Fruit fly (Drosophila melanogaster) whole organism, embryonic: ENCODE data around the gene CG7564.

Experiments
- Bgb ChIP-seq: fragments of 200-800 bp; sonication (Bioruptor generic); IDR thresholded peaks from 2 replicates; pipeline ENCODE4 v1.3.6; 2022; ENCODE audit warnings: missing biosample characterization, missing genetic modification characterization; ENCODE audit not compliant: partially characterized antibody
- CG10147 ChIP-seq: fragments of 200-800 bp; sonication (Bioruptor generic); optimal IDR thresholded peaks from 2 replicates; lab custom pipeline; 2019; ENCODE audit warnings: missing biosample characterization, mild to moderate bottlenecking, missing genetic modification characterization, moderate library complexity
- CG1024 ChIP-seq: fragments of 200-800 bp; sonication (Bioruptor generic); IDR thresholded peaks from 2 replicates; pipeline ENCODE4 v1.3.6; 2022; ENCODE audit warnings: missing biosample characterization, missing genetic modification characterization
- CG12769 ChIP-seq: fragments of 200-800 bp; sonication (Bioruptor generic); optimal IDR thresholded peaks from 2 replicates; lab custom pipeline; 2019; ENCODE audit warnings: missing biosample characterization, mild to moderate bottlenecking, missing genetic modification characterization, moderate library complexity
- CG1602 ChIP-seq: fragments of 200-800 bp; sonication (Bioruptor generic); optimal IDR thresholded peaks from 3 replicates; lab custom pipeline; 2016; ENCODE audit warnings: missing biosample characterization, missing genetic modification characterization
- CG1603 ChIP-seq: fragments of 200-800 bp; sonication (Bioruptor generic); optimal IDR thresholded peaks from 2 replicates; lab custom pipeline; 2019; ENCODE audit warnings: missing biosample characterization, mild to moderate bottlenecking, missing genetic modification characterization, moderate library complexity
- CG16863 ChIP-seq: fragments of 200-800 bp; sonication (Bioruptor generic); optimal IDR thresholded peaks from 3 replicates; lab custom pipeline; 2016; ENCODE audit warnings: missing biosample characterization, missing genetic modification characterization
- CG18476 ChIP-seq: fragments of 200-800 bp; sonication (Bioruptor generic); optimal IDR thresholded peaks from 2 replicates; lab custom pipeline; 2016; ENCODE audit warnings: missing biosample characterization, mild to moderate bottlenecking, missing genetic modification characterization
- CG2116 ChIP-seq: fragments of 200-800 bp; sonication (Bioruptor generic); optimal IDR thresholded peaks from 3 replicates; lab custom pipeline; 2018; ENCODE audit warnings: missing biosample characterization, mild to moderate bottlenecking, missing genetic modification characterization
- CG34422 ChIP-seq: fragments of 200-800 bp; sonication (Bioruptor generic); IDR thresholded peaks from 3 replicates; pipeline ENCODE4 v1.3.6; 2022; ENCODE audit warnings: missing biosample characterization, missing genetic modification characterization
- CG6854 ChIP-seq: fragments of 200-800 bp; sonication (Bioruptor generic); optimal IDR thresholded peaks from 3 replicates; lab custom pipeline; 2017; ENCODE audit warnings: missing biosample characterization, mild to moderate bottlenecking, missing genetic modification characterization
- CG7839 ChIP-seq: fragments of 200-800 bp; sonication (Bioruptor generic); optimal IDR thresholded peaks from 3 replicates; lab custom pipeline; 2018; ENCODE audit warnings: missing biosample characterization, mild to moderate bottlenecking, missing genetic modification characterization, moderate library complexity
- CG9876 ChIP-seq: fragments of 200-800 bp; sonication (Bioruptor generic); optimal IDR thresholded peaks from 2 replicates; lab custom pipeline; 2016; ENCODE audit warnings: missing biosample characterization, missing genetic modification characterization
- Dip2 ChIP-seq: fragments of 200-800 bp; sonication (Bioruptor generic); IDR thresholded peaks from 2 replicates; pipeline ENCODE4 v1.3.6; 2022; ENCODE audit warnings: missing biosample characterization, missing genetic modification characterization
- GATAe ChIP-seq: fragments of 200-800 bp; sonication (Bioruptor generic); conservative IDR thresholded peaks from 2 replicates; pipeline ENCODE4 v1.3.6; 2022; ENCODE audit warnings: missing biosample characterization, missing genetic modification characterization
- Hmr ChIP-seq: fragments of 200-800 bp; sonication (Bioruptor generic); optimal IDR thresholded peaks from 3 replicates; lab custom pipeline; 2017; ENCODE audit warnings: mild to moderate bottlenecking, missing biosample characterization, missing genetic modification reagents, missing genetic modification characterization
- Hsf ChIP-seq: fragments of 200-800 bp; sonication (Bioruptor generic); optimal IDR thresholded peaks from 3 replicates; lab custom pipeline; 2016; ENCODE audit warnings: missing biosample characterization, missing genetic modification characterization
- MTF-1 ChIP-seq: fragments of 200-800 bp; sonication (Bioruptor generic); optimal IDR thresholded peaks from 2 replicates; lab custom pipeline; 2018; ENCODE audit warnings: missing biosample characterization, mild to moderate bottlenecking, missing genetic modification characterization, borderline replicate concordance
- Meics ChIP-seq: fragments of 200-800 bp; sonication (Bioruptor generic); optimal IDR thresholded peaks from 2 replicates; lab custom pipeline; 2017; ENCODE audit warnings: missing biosample characterization, mild to moderate bottlenecking, missing genetic modification characterization
- NK7.1 ChIP-seq: fragments of 200-800 bp; sonication (Bioruptor generic); optimal IDR thresholded peaks from 3 replicates; lab custom pipeline; 2016; ENCODE audit warnings: missing biosample characterization, missing genetic modification characterization
- Opbp ChIP-seq: fragments of 200-800 bp; sonication (Bioruptor generic); IDR thresholded peaks from 3 replicates; pipeline ENCODE4 v1.3.6; 2022; ENCODE audit warnings: missing biosample characterization, missing genetic modification characterization; ENCODE audit not compliant: partially characterized antibody
- Rfx ChIP-seq: fragments of 200-800 bp; sonication (Bioruptor generic); IDR thresholded peaks from 2 replicates; pipeline ENCODE4 v1.3.6; 2022; ENCODE audit warnings: missing biosample characterization, missing genetic modification characterization
- Taf1 ChIP-seq: fragments of 200-800 bp; sonication (Bioruptor generic); IDR thresholded peaks from 2 replicates; pipeline ENCODE4 v1.3.6; 2022; ENCODE audit warnings: missing biosample characterization, missing genetic modification characterization
- Xrp1 ChIP-seq: fragments of 200-800 bp; sonication (Bioruptor generic); IDR thresholded peaks from 2 replicates; pipeline ENCODE4 v1.3.6; 2022; ENCODE audit warnings: missing biosample characterization, missing genetic modification characterization
- YL-1 ChIP-seq: fragments of 200-800 bp; sonication (Bioruptor generic); optimal IDR thresholded peaks from 3 replicates; lab custom pipeline; 2017; ENCODE audit warnings: missing biosample characterization, mild to moderate bottlenecking, missing genetic modification characterization
- ab ChIP-seq: fragments of 200-800 bp; sonication (Bioruptor generic); optimal IDR thresholded peaks from 2 replicates; lab custom pipeline; 2016; ENCODE audit warnings: missing biosample characterization, missing genetic modification characterization
- aop ChIP-seq: fragments of 200-800 bp; sonication (Bioruptor generic); IDR thresholded peaks from 2 replicates; pipeline ENCODE4 v1.3.6; 2022; ENCODE audit warnings: missing biosample characterization, missing genetic modification characterization
- ap ChIP-seq: fragments of 200-800 bp; sonication (Bioruptor generic); IDR thresholded peaks from 2 replicates; pipeline ENCODE4 v1.3.6; 2022; ENCODE audit warnings: missing biosample characterization, missing genetic modification characterization
- bcd ChIP-seq: fragments of 200-800 bp; sonication (Bioruptor generic); optimal IDR thresholded peaks from 2 replicates; lab custom pipeline; 2017; ENCODE audit warnings: missing biosample characterization, mild to moderate bottlenecking, missing genetic modification characterization
- btn ChIP-seq: fragments of 200-800 bp; sonication (Bioruptor generic); optimal IDR thresholded peaks from 2 replicates; lab custom pipeline; 2016; ENCODE audit warnings: missing biosample characterization, missing genetic modification characterization
- chif ChIP-seq, 2 experiments: fragments of 200-800 bp; sonication (Bioruptor generic); optimal IDR thresholded peaks; 3 replicates each; lab custom pipeline; 2016; ENCODE audit warnings: missing biosample characterization in 2 of 2, missing genetic modification characterization in 2 of 2
- chinmo ChIP-seq: fragments of 200-800 bp; sonication (Bioruptor generic); IDR thresholded peaks from 4 replicates; pipeline ENCODE4 v1.3.6; 2022; ENCODE audit warnings: missing biosample characterization, missing genetic modification characterization; ENCODE audit not compliant: partially characterized antibody
- danr ChIP-seq: fragments of 200-800 bp; sonication (Bioruptor generic); IDR thresholded peaks from 2 replicates; pipeline ENCODE4 v1.3.6; 2022; ENCODE audit warnings: missing biosample characterization, missing genetic modification characterization
- dimm ChIP-seq: fragments of 200-800 bp; sonication (Bioruptor generic); IDR thresholded peaks from 2 replicates; pipeline ENCODE4 v1.3.6; 2022; ENCODE audit warnings: missing biosample characterization, missing genetic modification characterization
- fd64A ChIP-seq: fragments of 200-800 bp; sonication (Bioruptor generic); optimal IDR thresholded peaks from 3 replicates; lab custom pipeline; 2018; ENCODE audit warnings: missing biosample characterization, mild to moderate bottlenecking, missing genetic modification characterization
- hth ChIP-seq: fragments of >200 bp; optimal IDR thresholded peaks from 2 replicates; lab custom pipeline; 2017; ENCODE audit warnings: inconsistent platforms
- kah ChIP-seq: fragments of 200-800 bp; sonication (Bioruptor generic); optimal IDR thresholded peaks from 2 replicates; lab custom pipeline; 2018; ENCODE audit warnings: missing biosample characterization, mild to moderate bottlenecking, missing genetic modification characterization
- kay ChIP-seq: fragments of 200-800 bp; sonication (Bioruptor generic); optimal IDR thresholded peaks from 2 replicates; lab custom pipeline; 2016; ENCODE audit warnings: missing biosample characterization, missing genetic modification characterization
- nerfin-1 ChIP-seq: fragments of 200-800 bp; sonication (Bioruptor generic); optimal IDR thresholded peaks from 3 replicates; lab custom pipeline; 2019; ENCODE audit warnings: missing biosample characterization, mild to moderate bottlenecking, missing genetic modification characterization, moderate library complexity
- sc ChIP-seq, 3 experiments: fragments of >200 bp in 2 of 3; fragments of 200-800 bp in 1 of 3; sonication (Bioruptor generic) in 1 of 3; optimal IDR thresholded peaks; 2 replicates in 2 of 3; 3 replicates in 1 of 3; lab custom pipeline; 2017; ENCODE audit warnings: mild to moderate bottlenecking in 1 of 3, missing biosample characterization in 1 of 3, missing genetic modification characterization in 1 of 3, missing genetic modification reagents in 1 of 3
- stc ChIP-seq: fragments of 200-800 bp; sonication (Bioruptor generic); IDR thresholded peaks from 2 replicates; pipeline ENCODE4 v1.3.6; 2022; ENCODE audit warnings: missing biosample characterization, missing genetic modification characterization
- tin ChIP-seq: fragments of 200-800 bp; sonication (Bioruptor generic); optimal IDR thresholded peaks from 3 replicates; lab custom pipeline; 2016; ENCODE audit warnings: missing biosample characterization, missing genetic modification characterization
- vfl ChIP-seq: fragments of 200-800 bp; sonication (Bioruptor generic); optimal IDR thresholded peaks from 2 replicates; lab custom pipeline; 2016; ENCODE audit warnings: missing biosample characterization, missing genetic modification characterization
- vvl ChIP-seq: fragments of 200-800 bp; sonication (Bioruptor generic); IDR thresholded peaks from 2 replicates; pipeline ENCODE4 v1.3.6; 2022; ENCODE audit warnings: missing biosample characterization, missing genetic modification characterization
- wdn ChIP-seq: fragments of 200-800 bp; sonication (Bioruptor generic); IDR thresholded peaks from 2 replicates; pipeline ENCODE4 v1.3.6; 2022; ENCODE audit warnings: missing biosample characterization, missing genetic modification characterization
- wek ChIP-seq: fragments of 200-800 bp; sonication (Bioruptor generic); optimal IDR thresholded peaks from 3 replicates; lab custom pipeline; 2018; ENCODE audit warnings: missing biosample characterization, mild to moderate bottlenecking, missing genetic modification characterization, moderate library complexity
- zfh1 ChIP-seq: fragments of 200-800 bp; sonication (Bioruptor generic); IDR thresholded peaks from 3 replicates; pipeline ENCODE4 v1.3.6; 2022; ENCODE audit warnings: missing biosample characterization, missing genetic modification characterization
- zfh2 ChIP-seq: fragments of 200-800 bp; sonication (Bioruptor generic); optimal IDR thresholded peaks from 2 replicates; lab custom pipeline; 2016; ENCODE audit warnings: missing biosample characterization, missing genetic modification characterization

CG7564 gene

DNA sequence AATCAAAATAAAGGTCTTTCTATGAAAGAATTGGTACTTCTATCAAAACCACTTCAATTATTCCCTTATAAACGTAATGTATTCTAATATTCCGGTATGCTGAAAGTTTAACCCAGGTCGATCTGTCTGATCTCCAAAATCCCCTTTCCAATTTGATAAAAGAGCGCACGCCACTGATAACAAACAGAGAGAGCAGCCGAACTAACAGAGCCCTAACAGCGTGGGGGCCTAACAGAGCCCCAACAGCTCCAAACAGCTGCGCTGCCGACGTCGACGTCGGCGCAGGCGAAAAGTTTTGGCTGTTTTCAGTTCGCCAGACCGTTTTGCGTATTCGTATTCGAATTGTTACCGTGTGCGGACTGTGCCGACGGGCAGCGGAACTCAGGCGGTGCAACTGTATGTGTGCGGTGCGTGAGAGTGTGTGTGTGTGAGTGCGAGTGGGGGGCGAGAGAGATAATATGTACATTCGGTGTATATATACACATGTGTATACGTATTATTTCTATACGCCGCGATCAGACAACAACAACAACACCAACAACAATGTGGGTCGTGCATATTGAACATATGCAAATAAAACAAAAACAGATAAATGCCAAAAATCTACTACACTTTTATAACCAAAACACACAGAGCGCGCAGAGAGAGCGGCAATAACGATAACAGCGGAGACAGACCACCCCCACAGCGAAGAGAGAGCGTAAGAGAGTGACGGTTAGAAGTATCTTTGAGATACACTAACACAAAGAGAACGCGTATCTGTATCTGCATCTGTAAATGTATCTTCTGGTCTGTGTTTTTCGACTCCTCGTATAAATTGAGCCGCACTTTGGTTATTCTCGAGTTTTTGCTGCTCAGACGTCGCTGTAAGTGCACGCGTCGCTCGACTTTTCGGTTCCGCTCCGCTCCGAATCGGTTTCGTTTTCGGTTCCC lies 27.0 kb upstream of the CG7564 start, which contains the start of gene Oatp74D (continued):
- TF ChIP-seq hth (lab: Kevin White, UChicago) = no peak
- TF ChIP-seq danr (GFP tag; lab: Robert Waterston, UW) = no peak
- TF ChIP-seq CG12769 (tag; lab: Kevin White, UChicago) = peak; percentile 77
- TF ChIP-seq CG2116 (GFP tag; lab: Kevin White, UChicago) = peak; percentile 34
- TF ChIP-seq nerfin-1 (tag; lab: Kevin White, UChicago) = peak; percentile 64
- no peak for TF ChIP-seq aop
- TF ChIP-seq Hsf (GFP tag; lab: Kevin White, UChicago) = no peak
- no peak for TF ChIP-seq btn (GFP tag; lab: Kevin White, UChicago)
- TF ChIP-seq CG9876 = no peak
- TF ChIP-seq CG16863 (GFP tag; lab: Kevin White, UChicago) = no peak
- peak; percentile 25 for TF ChIP-seq zfh2 (GFP tag; lab: Kevin White, UChicago)
- no peak for TF ChIP-seq dimm (GFP tag; lab: Robert Waterston, UW)
- no peak; the same call in 1 of the 2 replicates for TF ChIP-seq wdn
- TF ChIP-seq kah = no peak
- no peak for TF ChIP-seq bcd (GFP tag; lab: Kevin White, UChicago)
- TF ChIP-seq Xrp1 (GFP tag; lab: Robert Waterston, UW) = peak; percentile 26; the same call in 1 of the 2 replicates
- TF ChIP-seq CG34422 (GFP tag; lab: Robert Waterston, UW) = peak; percentile 58; the same call in 1 of the 3 replicates
- TF ChIP-seq MTF-1 = peak; percentile 18
- TF ChIP-seq ap (GFP tag; lab: Robert Waterston, UW) = no peak
- peak; percentile 68; the same call in 1 of the 2 replicates for TF ChIP-seq Bgb (GFP tag; lab: Robert Waterston, UW)
- TF ChIP-seq CG1024 (GFP tag; lab: Robert Waterston, UW) = no peak
- peak; percentile 14 for TF ChIP-seq CG10147 (GFP tag; lab: Kevin White, UChicago)
- peak; percentile 39 for TF ChIP-seq CG1603
- no peak for TF ChIP-seq CG18476
- TF ChIP-seq chif (GFP tag; optimal IDR thresholded peaks at IDR 0.05; lab: Kevin White, UChicago) = peak in 1 of 2 experiments; percentile 25
- no peak for TF ChIP-seq CG1602
- no peak for TF ChIP-seq sc (optimal IDR thresholded peaks at IDR 0.05; lab: Kevin White, UChicago)
- TF ChIP-seq sc (GFP tag; optimal IDR thresholded peaks at IDR 0.05; lab: Kevin White, UChicago) = peak; percentile 7
- no peak for TF ChIP-seq vfl
- TF ChIP-seq vvl (GFP tag; lab: Robert Waterston, UW) = peak; percentile 85
- TF ChIP-seq zfh1 (GFP tag; lab: Robert Waterston, UW) = peak; percentile 30; the same call in 2 of the 3 replicates
- TF ChIP-seq CG6854 = peak; percentile 59
- no peak for TF ChIP-seq tin
- TF ChIP-seq CG7839 (tag; lab: Kevin White, UChicago) = no peak
- TF ChIP-seq wek (GFP tag; lab: Kevin White, UChicago) = peak; percentile 76
- no peak for TF ChIP-seq ab (GFP tag; lab: Kevin White, UChicago)
- no peak for TF ChIP-seq Taf1 (GFP tag; lab: Robert Waterston, UW)
- peak; percentile 47 for TF ChIP-seq Meics (GFP tag; lab: Kevin White, UChicago)
- TF ChIP-seq fd64A (GFP tag; lab: Kevin White, UChicago) = peak; percentile 80
- TF ChIP-seq Opbp = 0 out of 3 replicates have a peak, but pooled peaks have one; percentile 5
- no peak for TF ChIP-seq Dip2 (GFP tag; lab: Robert Waterston, UW)
- TF ChIP-seq GATAe (GFP tag; lab: Robert Waterston, UW) = peak; percentile 48
- TF ChIP-seq chinmo (GFP tag; lab: Robert Waterston, UW) = peak; percentile 98
- TF ChIP-seq kay (GFP tag; lab: Kevin White, UChicago) = no peak
- no peak for TF ChIP-seq NK7.1 (GFP tag; lab: Kevin White, UChicago)
- peak; percentile 33; the same call in 1 of the 2 replicates for TF ChIP-seq stc (GFP tag; lab: Robert Waterston, UW)
- peak; percentile 0 for TF ChIP-seq YL-1
- TF ChIP-seq Rfx = peak; percentile 64; the same call in 1 of the 2 replicates
- peak; percentile 66 for TF ChIP-seq Hmr
